Worm (Caenorhabditis elegans) whole organism, mixed stage, embryonic: ENCODE results near the gene T02E9.5.

Experiments used
- bed-3 ChIP-seq: fragments of 200-800 bp; sonication (Bioruptor generic); optimal IDR thresholded peaks from 3 replicates; lab custom pipeline; 2018; ENCODE audit warnings: mild to moderate bottlenecking, missing genetic modification characterization, moderate library complexity, missing compliant biosample characterization
- blmp-1 ChIP-seq: fragments of 150-350 bp; optimal IDR thresholded peaks from 2 replicates; lab custom pipeline; 2014; ENCODE audit warnings: missing biosample characterization, missing genetic modification characterization
- ceh-39 ChIP-seq: fragments of 150-350 bp; optimal IDR thresholded peaks from 2 replicates; lab custom pipeline; 2014; ENCODE audit warnings: missing biosample characterization, missing genetic modification characterization
- ceh-43 ChIP-seq: fragments of 200-800 bp; sonication (Bioruptor generic); optimal IDR thresholded peaks from 2 replicates; lab custom pipeline; 2018; ENCODE audit warnings: mild to moderate bottlenecking, missing genetic modification characterization, moderate library complexity, missing compliant biosample characterization
- ces-1 ChIP-seq: fragments of 150-350 bp; optimal IDR thresholded peaks from 2 replicates; lab custom pipeline; 2014; ENCODE audit warnings: missing biosample characterization, missing genetic modification reagents, missing genetic modification characterization
- cnd-1 ChIP-seq: fragments of 200-800 bp; sonication (Bioruptor generic); optimal IDR thresholded peaks from 2 replicates; lab custom pipeline; 2018; ENCODE audit warnings: mild to moderate bottlenecking, missing genetic modification characterization, missing compliant biosample characterization
- drap-1 ChIP-seq: fragments of 200-800 bp; sonication (Bioruptor generic); optimal IDR thresholded peaks from 3 replicates; lab custom pipeline; 2018; ENCODE audit warnings: mild to moderate bottlenecking, missing genetic modification characterization, missing compliant biosample characterization
- elt-1 ChIP-seq: sonication (generic microtip); optimal IDR thresholded peaks from 2 replicates; lab custom pipeline; 2017; ENCODE audit warnings: missing genetic modification characterization, mild to moderate bottlenecking, missing compliant biosample characterization, antibody characterized with exemption, moderate library complexity, borderline replicate concordance; ENCODE audit not compliant: insufficient read depth
- elt-3 ChIP-seq: fragments of 150-350 bp; optimal IDR thresholded peaks from 2 replicates; lab custom pipeline; 2014; ENCODE audit warnings: missing biosample characterization, missing genetic modification characterization
- flh-1 ChIP-seq: fragments of 200-800 bp; sonication (Bioruptor generic); optimal IDR thresholded peaks from 2 replicates; lab custom pipeline; 2018; ENCODE audit warnings: mild to moderate bottlenecking, missing genetic modification characterization, moderate library complexity, missing compliant biosample characterization
- ham-2 ChIP-seq: fragments of 200-800 bp; sonication (Bioruptor generic); optimal IDR thresholded peaks from 2 replicates; lab custom pipeline; 2018; ENCODE audit warnings: mild to moderate bottlenecking, missing genetic modification characterization, missing compliant biosample characterization
- hlh-1 ChIP-seq: fragments of 150-350 bp; optimal IDR thresholded peaks from 2 replicates; lab custom pipeline; 2014; ENCODE audit warnings: missing biosample characterization, missing genetic modification reagents, missing genetic modification characterization
- lin-13 ChIP-seq: fragments of 150-350 bp; optimal IDR thresholded peaks from 2 replicates; lab custom pipeline; 2014; ENCODE audit warnings: missing biosample characterization, missing genetic modification characterization
- lin-32 ChIP-seq: fragments of 200-800 bp; sonication (Bioruptor generic); optimal IDR thresholded peaks from 2 replicates; lab custom pipeline; 2018; ENCODE audit warnings: mild to moderate bottlenecking, missing genetic modification characterization, missing compliant biosample characterization
- lsy-2 ChIP-seq: fragments of 150-350 bp; optimal IDR thresholded peaks from 2 replicates; lab custom pipeline; 2014; ENCODE audit warnings: missing biosample characterization, missing genetic modification characterization
- mab-5 ChIP-seq: fragments of 150-350 bp; optimal IDR thresholded peaks from 2 replicates; lab custom pipeline; 2014; ENCODE audit warnings: missing biosample characterization, missing genetic modification characterization
- mep-1 ChIP-seq: fragments of 150-350 bp; optimal IDR thresholded peaks from 2 replicates; lab custom pipeline; 2017; ENCODE audit warnings: missing biosample characterization, missing genetic modification reagents, missing genetic modification characterization, inconsistent platforms
- mls-2 ChIP-seq: sonication (generic microtip); optimal IDR thresholded peaks from 2 replicates; lab custom pipeline; 2016; ENCODE audit warnings: mild to moderate bottlenecking, missing genetic modification characterization, moderate library complexity, missing compliant biosample characterization
- nhr-12 ChIP-seq: fragments of 150-350 bp; optimal IDR thresholded peaks from 2 replicates; lab custom pipeline; 2014; ENCODE audit warnings: missing biosample characterization, missing genetic modification characterization
- nhr-2 ChIP-seq: fragments of 150-350 bp; optimal IDR thresholded peaks from 2 replicates; lab custom pipeline; 2014; ENCODE audit warnings: missing biosample characterization, missing genetic modification characterization
- nhr-237 ChIP-seq: fragments of 150-350 bp; optimal IDR thresholded peaks from 2 replicates; lab custom pipeline; 2014; ENCODE audit warnings: missing biosample characterization, missing genetic modification characterization
- nhr-28 ChIP-seq: fragments of 150-350 bp; optimal IDR thresholded peaks from 2 replicates; lab custom pipeline; 2014; ENCODE audit warnings: missing biosample characterization, missing genetic modification characterization
- nhr-76 ChIP-seq: sonication (generic microtip); optimal IDR thresholded peaks from 2 replicates; lab custom pipeline; 2017; ENCODE audit warnings: missing biosample characterization, missing genetic modification characterization
- pha-4 ChIP-seq: fragments of 150-350 bp; optimal IDR thresholded peaks from 2 replicates; lab custom pipeline; 2018; ENCODE audit warnings: missing biosample characterization, missing genetic modification reagents, missing genetic modification characterization
- sem-2 ChIP-seq: fragments of 200-800 bp; sonication (Bioruptor generic); optimal IDR thresholded peaks from 2 replicates; lab custom pipeline; 2018; ENCODE audit warnings: mild to moderate bottlenecking, missing genetic modification characterization, missing compliant biosample characterization
- snpc-4 ChIP-seq: fragments of 150-350 bp; optimal IDR thresholded peaks from 2 replicates; lab custom pipeline; 2014; ENCODE audit warnings: missing biosample characterization, missing genetic modification characterization
- tbx-8 ChIP-seq: fragments of 200-800 bp; sonication (Bioruptor generic); optimal IDR thresholded peaks from 2 replicates; lab custom pipeline; 2018; ENCODE audit warnings: mild to moderate bottlenecking, missing genetic modification characterization, moderate library complexity, missing compliant biosample characterization
- unc-120 ChIP-seq: sonication (generic microtip); optimal IDR thresholded peaks from 2 replicates; lab custom pipeline; 2017; ENCODE audit warnings: missing genetic modification characterization, missing compliant biosample characterization; ENCODE audit not compliant: poor library complexity, severe bottlenecking
- unc-39 ChIP-seq: fragments of 150-350 bp; optimal IDR thresholded peaks from 2 replicates; lab custom pipeline; 2014; ENCODE audit warnings: missing biosample characterization, missing genetic modification characterization
- unc-62 ChIP-seq: fragments of 150-350 bp; optimal IDR thresholded peaks from 2 replicates; lab custom pipeline; 2014; ENCODE audit warnings: missing biosample characterization, missing genetic modification reagents, missing genetic modification characterization
- zip-8 ChIP-seq: fragments of 150-350 bp; optimal IDR thresholded peaks from 2 replicates; lab custom pipeline; 2014; ENCODE audit warnings: missing biosample characterization, missing genetic modification characterization
- ztf-11 ChIP-seq: fragments of 150-350 bp; optimal IDR thresholded peaks from 2 replicates; lab custom pipeline; 2014; ENCODE audit warnings: missing biosample characterization, missing genetic modification characterization

The T02E9.5 gene

ce11 chrV:11385060-11385459 is 43.0 kb downstream of the T02E9.5 start, which contains the start of gene col-154:
Gene col-154, plus strand, starts transcription at chrV:11385360.
- TF ChIP-seq nhr-76 (tag; lab: Kevin White, UChicago) (no peak), lin-13 (tag; lab: Kevin White, UChicago) (no peak), blmp-1 (tag; lab: Kevin White, UChicago) (no peak), ceh-39 (tag; lab: Kevin White, UChicago) (no peak), nhr-12 (tag; lab: Kevin White, UChicago) (no peak), cnd-1 (no peak), tbx-8 (GFP tag; lab: Kevin White, UChicago) (no peak), hlh-1 (no peak), nhr-237 (tag; lab: Kevin White, UChicago) (no peak), nhr-28 (tag; lab: Kevin White, UChicago) (no peak), mls-2 (no peak), drap-1 (GFP tag; lab: Kevin White, UChicago) (no peak), ces-1 (GFP tag; lab: Kevin White, UChicago) (no peak), elt-3 (tag; lab: Kevin White, UChicago) (no peak), snpc-4 (no peak), nhr-2 (no peak), mab-5 (tag; lab: Kevin White, UChicago) (no peak), unc-120 (no peak), flh-1 (GFP tag; lab: Kevin White, UChicago) (no peak), unc-62 (no peak)

- TF ChIP-seq cnd-1 = no peak
- TF ChIP-seq unc-120 = no peak
- TF ChIP-seq nhr-237 (tag; lab: Kevin White, UChicago) = no peak
- no peak for TF ChIP-seq ceh-43 (GFP tag; lab: Kevin White, UChicago)
- TF ChIP-seq sem-2 (GFP tag; lab: Kevin White, UChicago) = no peak
- no peak for TF ChIP-seq ces-1 (GFP tag; lab: Kevin White, UChicago)
- TF ChIP-seq unc-39 (tag; lab: Kevin White, UChicago) = no peak
- TF ChIP-seq hlh-1 = no peak
- TF ChIP-seq nhr-76 (tag; lab: Kevin White, UChicago) = no peak
- TF ChIP-seq ceh-39 (tag; lab: Kevin White, UChicago) = no peak
- TF ChIP-seq elt-3 (tag; lab: Kevin White, UChicago) = no peak
- TF ChIP-seq lin-32 = no peak
- no peak for TF ChIP-seq pha-4 (tag; lab: Kevin White, UChicago)
- no peak for TF ChIP-seq mab-5 (tag; lab: Kevin White, UChicago)
- TF ChIP-seq elt-1 (tag; lab: Kevin White, UChicago) = no peak
- TF ChIP-seq ztf-11 = no peak
- no peak for TF ChIP-seq unc-62
- no peak for TF ChIP-seq lsy-2 (tag; lab: Kevin White, UChicago)
- TF ChIP-seq lin-13 (tag; lab: Kevin White, UChicago) = no peak
- TF ChIP-seq bed-3 = no peak
Measured at ce11 chrV:11386428-11386827, 44.4 kb downstream of the T02E9.5 start, which contains the start of gene F55C10.4. Gene F55C10.4, plus strand, starts transcription at chrV:11386728.

ce11 chrV:11389776-11390175 is 47.7 kb downstream of the T02E9.5 start, which contains the start of gene col-155:
Gene col-155, minus strand, starts transcription at chrV:11389876.
- TF ChIP-seq flh-1 (GFP tag; lab: Kevin White, UChicago) (no peak), elt-3 (tag; lab: Kevin White, UChicago) (no peak), lin-32 (no peak), nhr-28 (tag; lab: Kevin White, UChicago) (no peak), bed-3 (no peak), zip-8 (no peak), mep-1 (tag; lab: Kevin White, UChicago) (no peak), hlh-1 (no peak), cnd-1 (no peak), snpc-4 (no peak), ham-2 (no peak)

- TF ChIP-seq blmp-1 (tag; lab: Kevin White, UChicago) = no peak
- no peak for TF ChIP-seq nhr-237 (tag; lab: Kevin White, UChicago)
- no peak for TF ChIP-seq ztf-11
- TF ChIP-seq lin-13 (tag; lab: Kevin White, UChicago) = no peak
- TF ChIP-seq elt-1 (tag; lab: Kevin White, UChicago) = no peak
- TF ChIP-seq sem-2 (GFP tag; lab: Kevin White, UChicago) = no peak
- no peak for TF ChIP-seq ceh-39 (tag; lab: Kevin White, UChicago)
- no peak for TF ChIP-seq nhr-12 (tag; lab: Kevin White, UChicago)
- no peak for TF ChIP-seq nhr-28 (tag; lab: Kevin White, UChicago)
- no peak for TF ChIP-seq unc-39 (tag; lab: Kevin White, UChicago)
- no peak for TF ChIP-seq ceh-43 (GFP tag; lab: Kevin White, UChicago)
- no peak for TF ChIP-seq zip-8
- no peak for TF ChIP-seq bed-3
Measured at ce11 chrV:11390394-11390793, 48.4 kb downstream of the T02E9.5 start, which contains the start of the genes K03B8.11 and K03B8.14. Gene K03B8.11, minus strand, starts transcription at chrV:11390494. Gene K03B8.14, plus strand, starts transcription at chrV:11390503.
